Fruit fly (Drosophila melanogaster) whole organism, embryonic: ENCODE data around the gene Vps29.
A peak's percentile ranks its signal among the peaks of the same experiment; 100 is the strongest.

Source experiments
- Aef1 ChIP-seq: fragments of 200-800 bp; sonication (Bioruptor generic); IDR thresholded peaks from 3 replicates; pipeline ENCODE4 v1.3.6; 2022; ENCODE audit warnings: missing biosample characterization, missing genetic modification characterization
- BEAF-32 ChIP-seq: fragments of 200-800 bp; sonication (Bioruptor generic); optimal IDR thresholded peaks from 3 replicates; lab custom pipeline; 2017; ENCODE audit warnings: missing biosample characterization, missing genetic modification characterization, mild to moderate bottlenecking, moderate library complexity, missing genetic modification reagents
- Bgb ChIP-seq: fragments of 200-800 bp; sonication (Bioruptor generic); IDR thresholded peaks from 2 replicates; pipeline ENCODE4 v1.3.6; 2022; ENCODE audit warnings: missing biosample characterization, missing genetic modification characterization; ENCODE audit not compliant: partially characterized antibody
- CG10274 ChIP-seq: fragments of 200-800 bp; sonication (Bioruptor generic); optimal IDR thresholded peaks from 3 replicates; lab custom pipeline; 2017; ENCODE audit warnings: missing biosample characterization, mild to moderate bottlenecking, missing genetic modification characterization
- CG11093 ChIP-seq: fragments of 200-800 bp; sonication (Bioruptor generic); IDR thresholded peaks from 3 replicates; pipeline ENCODE4 v1.3.6; 2022; ENCODE audit warnings: missing biosample characterization, missing genetic modification characterization
- CG14965 ChIP-seq: fragments of 200-800 bp; sonication (Bioruptor generic); optimal IDR thresholded peaks from 2 replicates; lab custom pipeline; 2016; ENCODE audit warnings: missing biosample characterization, missing genetic modification characterization, borderline replicate concordance
- CG15601 ChIP-seq: fragments of 200-800 bp; sonication (Bioruptor generic); optimal IDR thresholded peaks from 3 replicates; lab custom pipeline; 2019; ENCODE audit warnings: missing biosample characterization, mild to moderate bottlenecking, missing genetic modification characterization, moderate library complexity
- CG1647 ChIP-seq: fragments of 200-800 bp; sonication (Bioruptor generic); optimal IDR thresholded peaks from 3 replicates; lab custom pipeline; 2016; ENCODE audit warnings: missing biosample characterization, missing genetic modification characterization
- CG1832 ChIP-seq: fragments of 200-800 bp; sonication (Bioruptor generic); optimal IDR thresholded peaks from 2 replicates; lab custom pipeline; 2017; ENCODE audit warnings: missing biosample characterization, mild to moderate bottlenecking, missing genetic modification characterization, inconsistent platforms
- CG2116 ChIP-seq: fragments of 200-800 bp; sonication (Bioruptor generic); optimal IDR thresholded peaks from 3 replicates; lab custom pipeline; 2018; ENCODE audit warnings: missing biosample characterization, mild to moderate bottlenecking, missing genetic modification characterization
- CG33213 ChIP-seq: fragments of 200-800 bp; sonication (Bioruptor generic); optimal IDR thresholded peaks from 3 replicates; lab custom pipeline; 2016; ENCODE audit warnings: missing biosample characterization, missing genetic modification characterization
- CG3847 ChIP-seq: fragments of 200-800 bp; sonication (Bioruptor generic); IDR thresholded peaks from 2 replicates; pipeline ENCODE4 v1.3.6; 2022; ENCODE audit warnings: missing biosample characterization, missing genetic modification characterization
- CG42726 ChIP-seq: fragments of 200-800 bp; sonication (Bioruptor generic); IDR thresholded peaks from 2 replicates; pipeline ENCODE4 v1.3.6; 2022; ENCODE audit warnings: missing biosample characterization, missing genetic modification characterization; ENCODE audit not compliant: partially characterized antibody
- CG7786 ChIP-seq: fragments of 200-800 bp; sonication (Bioruptor generic); optimal IDR thresholded peaks from 2 replicates; lab custom pipeline; 2016; ENCODE audit warnings: missing biosample characterization, missing genetic modification characterization
- Fer3 ChIP-seq: fragments of 200-800 bp; sonication (Bioruptor generic); optimal IDR thresholded peaks from 2 replicates; lab custom pipeline; 2018; ENCODE audit warnings: missing biosample characterization, mild to moderate bottlenecking, missing genetic modification characterization, moderate library complexity
- HLH3B ChIP-seq: fragments of 200-800 bp; sonication (Bioruptor generic); IDR thresholded peaks from 2 replicates; pipeline ENCODE4 v1.3.6; 2022; ENCODE audit warnings: missing biosample characterization, missing genetic modification characterization
- HLH4C ChIP-seq: fragments of 200-800 bp; sonication (Bioruptor generic); IDR thresholded peaks from 3 replicates; pipeline ENCODE4 v1.3.6; 2022; ENCODE audit warnings: missing biosample characterization, missing genetic modification characterization; ENCODE audit not compliant: partially characterized antibody
- HLH54F ChIP-seq: fragments of 200-800 bp; sonication (Bioruptor generic); optimal IDR thresholded peaks from 3 replicates; lab custom pipeline; 2016; ENCODE audit warnings: missing biosample characterization, missing genetic modification characterization
- Hmr ChIP-seq: fragments of 200-800 bp; sonication (Bioruptor generic); optimal IDR thresholded peaks from 3 replicates; lab custom pipeline; 2017; ENCODE audit warnings: mild to moderate bottlenecking, missing biosample characterization, missing genetic modification reagents, missing genetic modification characterization
- Hsf ChIP-seq: fragments of 200-800 bp; sonication (Bioruptor generic); optimal IDR thresholded peaks from 3 replicates; lab custom pipeline; 2016; ENCODE audit warnings: missing biosample characterization, missing genetic modification characterization
- Jarid2 ChIP-seq: fragments of 200-800 bp; sonication (Bioruptor generic); optimal IDR thresholded peaks from 3 replicates; lab custom pipeline; 2017; ENCODE audit warnings: mild to moderate bottlenecking, missing biosample characterization, missing genetic modification reagents, missing genetic modification characterization
- Lim3 ChIP-seq: fragments of 200-800 bp; sonication (Bioruptor generic); IDR thresholded peaks from 2 replicates; pipeline ENCODE4 v1.3.6; 2022; ENCODE audit warnings: missing biosample characterization, missing genetic modification characterization
- MESR4 ChIP-seq: fragments of 200-800 bp; sonication (Bioruptor generic); optimal IDR thresholded peaks from 2 replicates; lab custom pipeline; 2018; ENCODE audit warnings: missing biosample characterization, mild to moderate bottlenecking, missing genetic modification characterization, moderate library complexity
- Max ChIP-seq: fragments of 200-800 bp; sonication (Bioruptor generic); optimal IDR thresholded peaks from 2 replicates; lab custom pipeline; 2016; ENCODE audit warnings: missing biosample characterization, mild to moderate bottlenecking, missing genetic modification characterization
- Sry-δ ChIP-seq: fragments of 200-800 bp; sonication (Bioruptor generic); optimal IDR thresholded peaks from 2 replicates; lab custom pipeline; 2016; ENCODE audit warnings: missing biosample characterization, missing genetic modification characterization
- Usf ChIP-seq: fragments of 200-800 bp; sonication (Bioruptor generic); optimal IDR thresholded peaks from 2 replicates; lab custom pipeline; 2017; ENCODE audit warnings: missing genotype, missing biosample characterization, missing genetic modification characterization
- Vsx1 ChIP-seq: fragments of 200-800 bp; sonication (Bioruptor generic); optimal IDR thresholded peaks from 2 replicates; lab custom pipeline; 2017; ENCODE audit warnings: missing biosample characterization, mild to moderate bottlenecking, missing genetic modification characterization, missing genetic modification reagents
- caup ChIP-seq: fragments of 200-800 bp; sonication (Bioruptor generic); optimal IDR thresholded peaks from 3 replicates; lab custom pipeline; 2017; ENCODE audit warnings: missing biosample characterization, mild to moderate bottlenecking, missing genetic modification characterization, moderate library complexity; ENCODE audit not compliant: severe bottlenecking
- ci ChIP-seq: fragments of 200-800 bp; sonication (Bioruptor generic); IDR thresholded peaks from 3 replicates; pipeline ENCODE4 v1.3.6; 2022; ENCODE audit warnings: missing biosample characterization, missing genetic modification characterization
- dpn ChIP-seq, 2 experiments: fragments of 200-800 bp; sonication (Bioruptor generic); optimal IDR thresholded peaks; 3 replicates each; lab custom pipeline; 2016; ENCODE audit warnings: missing biosample characterization in 2 of 2, missing genetic modification characterization in 2 of 2
- gcm ChIP-seq: fragments of 200-800 bp; sonication (Bioruptor generic); optimal IDR thresholded peaks from 2 replicates; lab custom pipeline; 2019; ENCODE audit warnings: missing biosample characterization, mild to moderate bottlenecking, missing genetic modification characterization, moderate library complexity
- gfzf ChIP-seq: fragments of 200-800 bp; sonication (Bioruptor generic); optimal IDR thresholded peaks from 2 replicates; lab custom pipeline; 2016; ENCODE audit warnings: missing biosample characterization, mild to moderate bottlenecking, missing genetic modification characterization, moderate library complexity
- h ChIP-seq: fragments of >200 bp; optimal IDR thresholded peaks from 2 replicates; lab custom pipeline; 2017
- inv ChIP-seq: fragments of 200-800 bp; sonication (Bioruptor generic); IDR thresholded peaks from 2 replicates; pipeline ENCODE4 v1.3.6; 2022; ENCODE audit warnings: missing biosample characterization, missing genetic modification characterization; ENCODE audit not compliant: partially characterized antibody
- ken ChIP-seq: fragments of 200-800 bp; sonication (Bioruptor generic); IDR thresholded peaks from 3 replicates; pipeline ENCODE4 v1.3.6; 2022; ENCODE audit warnings: missing biosample characterization, missing genetic modification characterization
- luna ChIP-seq: fragments of 200-800 bp; sonication (Bioruptor generic); optimal IDR thresholded peaks from 2 replicates; lab custom pipeline; 2016; ENCODE audit warnings: missing biosample characterization, missing genetic modification characterization
- mirr ChIP-seq: fragments of 200-800 bp; sonication (Bioruptor generic); optimal IDR thresholded peaks from 3 replicates; lab custom pipeline; 2018; ENCODE audit warnings: missing biosample characterization, mild to moderate bottlenecking, missing genetic modification characterization
- nom ChIP-seq: fragments of 200-800 bp; sonication (Bioruptor generic); optimal IDR thresholded peaks from 2 replicates; lab custom pipeline; 2017; ENCODE audit warnings: missing biosample characterization, missing genetic modification characterization, mild to moderate bottlenecking, moderate library complexity, missing genetic modification reagents
- pb ChIP-seq: fragments of 200-800 bp; sonication (Bioruptor generic); optimal IDR thresholded peaks from 3 replicates; lab custom pipeline; 2016; ENCODE audit warnings: missing biosample characterization, missing genetic modification characterization
- pfk ChIP-seq: fragments of 200-800 bp; sonication (Bioruptor generic); optimal IDR thresholded peaks from 2 replicates; lab custom pipeline; 2018; ENCODE audit warnings: missing biosample characterization, mild to moderate bottlenecking, missing genetic modification characterization, moderate library complexity
- phol ChIP-seq: fragments of 200-800 bp; sonication (Bioruptor generic); optimal IDR thresholded peaks from 3 replicates; lab custom pipeline; 2018; ENCODE audit warnings: missing biosample characterization, mild to moderate bottlenecking, missing genetic modification characterization, moderate library complexity
- ro ChIP-seq: fragments of 200-800 bp; sonication (Bioruptor generic); IDR thresholded peaks from 2 replicates; pipeline ENCODE4 v1.3.6; 2022; ENCODE audit warnings: missing biosample characterization, missing genetic modification characterization
- sd ChIP-seq: fragments of 200-800 bp; sonication (Bioruptor generic); optimal IDR thresholded peaks from 3 replicates; lab custom pipeline; 2018; ENCODE audit warnings: missing biosample characterization, mild to moderate bottlenecking, missing genetic modification characterization, moderate library complexity
- shn ChIP-seq: fragments of 200-800 bp; sonication (Bioruptor generic); optimal IDR thresholded peaks from 3 replicates; lab custom pipeline; 2016; ENCODE audit warnings: missing biosample characterization, missing genetic modification characterization
- sna ChIP-seq: fragments of 200-800 bp; sonication (Bioruptor generic); IDR thresholded peaks from 2 replicates; pipeline ENCODE4 v1.3.6; 2022; ENCODE audit warnings: missing biosample characterization, missing genetic modification characterization; ENCODE audit not compliant: partially characterized antibody
- stwl ChIP-seq: fragments of 200-800 bp; sonication (Bioruptor generic); optimal IDR thresholded peaks from 3 replicates; lab custom pipeline; 2018; ENCODE audit warnings: missing biosample characterization, mild to moderate bottlenecking, missing genetic modification characterization, moderate library complexity
- toy ChIP-seq: fragments of 200-800 bp; sonication (Bioruptor generic); IDR thresholded peaks from 2 replicates; pipeline ENCODE4 v1.3.6; 2022; ENCODE audit warnings: missing biosample characterization, missing genetic modification characterization
- unc-4 ChIP-seq: fragments of 200-800 bp; sonication (Bioruptor generic); IDR thresholded peaks from 2 replicates; pipeline ENCODE4 v1.3.6; 2022; ENCODE audit warnings: missing biosample characterization, missing genetic modification characterization; ENCODE audit not compliant: partially characterized antibody
- unpg ChIP-seq: fragments of 200-800 bp; sonication (Bioruptor generic); optimal IDR thresholded peaks from 3 replicates; lab custom pipeline; 2018; ENCODE audit warnings: missing biosample characterization, mild to moderate bottlenecking, missing genetic modification characterization, moderate library complexity
- zf30C ChIP-seq: fragments of 200-800 bp; sonication (Bioruptor generic); optimal IDR thresholded peaks from 3 replicates; lab custom pipeline; 2018; ENCODE audit warnings: missing biosample characterization, mild to moderate bottlenecking, missing genetic modification characterization

Gene Vps29

dm6 chr2L:1166326-1166725 is 15.8 kb downstream of the Vps29 start, which contains the start of gene CG14341 (continued):
- TF ChIP-seq phol: no peak
- TF ChIP-seq CG2116 (GFP tag; lab: Kevin White, UChicago): peak; percentile 15
- no peak for TF ChIP-seq h
- TF ChIP-seq toy (GFP tag; lab: Robert Waterston, UW): no peak
- peak; percentile 29 for TF ChIP-seq gfzf
- TF ChIP-seq Usf (GFP tag; lab: Kevin White, UChicago): no peak
- TF ChIP-seq stwl (tag; lab: Kevin White, UChicago): peak; percentile 53
- no peak for TF ChIP-seq mirr
- TF ChIP-seq BEAF-32: peak; percentile 35
- no peak for TF ChIP-seq luna
- no peak for TF ChIP-seq ro (GFP tag; lab: Robert Waterston, UW)
- no peak for TF ChIP-seq pfk (GFP tag; lab: Kevin White, UChicago)
- no peak for TF ChIP-seq Jarid2
- TF ChIP-seq inv (GFP tag; lab: Robert Waterston, UW): no peak
- peak; percentile 27; the same call in 1 of the 2 replicates for TF ChIP-seq Bgb (GFP tag; lab: Robert Waterston, UW)
- TF ChIP-seq Vsx1: no peak
- TF ChIP-seq CG7786 (GFP tag; lab: Kevin White, UChicago): no peak
- TF ChIP-seq Aef1: no peak
- TF ChIP-seq HLH4C (GFP tag; lab: Robert Waterston, UW): peak; percentile 59; the same call in 2 of the 3 replicates
- TF ChIP-seq ken (GFP tag; lab: Robert Waterston, UW): no peak
- TF ChIP-seq CG10274: no peak
- no peak for TF ChIP-seq Fer3 (tag; lab: Kevin White, UChicago)
- TF ChIP-seq Hmr: no peak
- TF ChIP-seq HLH54F: no peak
- TF ChIP-seq Lim3 (GFP tag; lab: Robert Waterston, UW): no peak
- TF ChIP-seq CG1647 (GFP tag; lab: Kevin White, UChicago): no peak
- no peak for TF ChIP-seq CG33213 (GFP tag; lab: Kevin White, UChicago)
- TF ChIP-seq CG11093 (GFP tag; lab: Robert Waterston, UW): no peak
- TF ChIP-seq gcm (GFP tag; lab: Kevin White, UChicago): no peak
- TF ChIP-seq, all 482 proteins: peak for 28

dm6 chr2L:1169867-1170415 is 19.4 kb downstream of the Vps29 start, which contains the start of the genes CG31922 and Plap:
Gene CG31922, plus strand, starts transcription at chr2L:1170181.
Gene Plap, minus strand, starts transcription at chr2L:1170365.
- TF ChIP-seq ci: no peak
- TF ChIP-seq dpn (GFP tag; optimal IDR thresholded peaks at IDR 0.05; lab: Kevin White, UChicago): peak; percentile 71 to 79
- peak; percentile 71 for TF ChIP-seq CG15601
- no peak for TF ChIP-seq sd (tag; lab: Kevin White, UChicago)
- peak; percentile 14 for TF ChIP-seq caup
- TF ChIP-seq nom (GFP tag; lab: Kevin White, UChicago): no peak
- TF ChIP-seq CG42726: no peak
- TF ChIP-seq unpg (GFP tag; lab: Kevin White, UChicago): peak; percentile 61
- TF ChIP-seq MESR4 (GFP tag; lab: Kevin White, UChicago): peak; percentile 18
- peak; percentile 96 for TF ChIP-seq Sry-δ
- no peak for TF ChIP-seq CG1832 (GFP tag; lab: Kevin White, UChicago)
- no peak for TF ChIP-seq zf30C (GFP tag; lab: Kevin White, UChicago)
- peak; percentile 78 for TF ChIP-seq CG3847 (GFP tag; lab: Robert Waterston, UW)
- TF ChIP-seq toy (GFP tag; lab: Robert Waterston, UW): no peak
- no peak for TF ChIP-seq pb (GFP tag; lab: Kevin White, UChicago)
- TF ChIP-seq unc-4 (GFP tag; lab: Robert Waterston, UW): peak; percentile 95
- TF ChIP-seq HLH3B (GFP tag; lab: Robert Waterston, UW): no peak; the same call in 1 of the 2 replicates
- peak; percentile 79 for TF ChIP-seq phol
- peak; percentile 76 for TF ChIP-seq Max
- TF ChIP-seq CG14965: no peak
- TF ChIP-seq shn (GFP tag; lab: Kevin White, UChicago): peak; percentile 59
- peak; percentile 90 for TF ChIP-seq sna (GFP tag; lab: Robert Waterston, UW)
- TF ChIP-seq Hsf (GFP tag; lab: Kevin White, UChicago): peak; percentile 74
